Worm (Caenorhabditis elegans) whole organism, early embryonic: Measurements from ENCODE around the gene txt-18.
A peak's percentile ranks its signal among the peaks of the same experiment; 100 is the strongest.

Experiments
- B0310.2 ChIP-seq: sonication (generic microtip); optimal IDR thresholded peaks from 2 replicates; lab custom pipeline; 2016; ENCODE audit warnings: mild to moderate bottlenecking, missing genetic modification characterization, missing compliant biosample characterization
- F13C5.2 ChIP-seq: sonication (generic microtip); optimal IDR thresholded peaks from 2 replicates; lab custom pipeline; 2017; ENCODE audit warnings: mild to moderate bottlenecking, missing genetic modification characterization, inconsistent platforms, missing compliant biosample characterization
- aly-1 ChIP-seq: sonication (generic microtip); optimal IDR thresholded peaks from 2 replicates; lab custom pipeline; 2016; ENCODE audit warnings: missing genetic modification characterization, missing compliant biosample characterization
- ama-1 ChIP-seq: fragments of 150-350 bp; optimal IDR thresholded peaks from 2 replicates; lab custom pipeline; 2014
- ceh-13 ChIP-seq: fragments of 200-800 bp; sonication (Bioruptor generic); optimal IDR thresholded peaks from 2 replicates; lab custom pipeline; 2018; ENCODE audit warnings: mild to moderate bottlenecking, missing genetic modification characterization, missing compliant biosample characterization
- ceh-36 ChIP-seq: sonication (generic microtip); optimal IDR thresholded peaks from 2 replicates; lab custom pipeline; 2016; ENCODE audit warnings: missing genetic modification characterization, inconsistent platforms, missing compliant biosample characterization
- ets-7 ChIP-seq: sonication (generic microtip); optimal IDR thresholded peaks from 2 replicates; lab custom pipeline; 2016; ENCODE audit warnings: missing genotype, missing genetic modification characterization, missing compliant biosample characterization
- flt-1 ChIP-seq: fragments of 200-800 bp; sonication (Bioruptor generic); IDR thresholded peaks from 2 replicates; pipeline ENCODE4 v1.3.6; 2022; ENCODE audit warnings: missing genetic modification characterization, missing compliant biosample characterization
- hmbx-1 ChIP-seq: sonication (generic microtip); optimal IDR thresholded peaks from 2 replicates; lab custom pipeline; 2016; ENCODE audit warnings: mild to moderate bottlenecking, missing genetic modification characterization, missing compliant biosample characterization
- hmg-4 ChIP-seq: fragments of 200-800 bp; sonication (Bioruptor generic); optimal IDR thresholded peaks from 2 replicates; lab custom pipeline; 2018; ENCODE audit warnings: mild to moderate bottlenecking, missing genetic modification characterization, missing compliant biosample characterization
- hnd-1 ChIP-seq: sonication (generic microtip); optimal IDR thresholded peaks from 2 replicates; lab custom pipeline; 2016; ENCODE audit warnings: missing genetic modification characterization, missing compliant biosample characterization
- pes-1 ChIP-seq: fragments of 200-800 bp; sonication (Bioruptor generic); IDR thresholded peaks from 2 replicates; pipeline ENCODE4 v1.3.6; 2022; ENCODE audit warnings: missing genetic modification reagents, missing genetic modification characterization, missing compliant biosample characterization
- scrt-1 ChIP-seq: fragments of 200-800 bp; sonication (Bioruptor generic); IDR thresholded peaks from 2 replicates; pipeline ENCODE4 v1.3.6; 2022; ENCODE audit warnings: missing genetic modification characterization, missing compliant biosample characterization
- sea-1 ChIP-seq: fragments of 200-800 bp; sonication (Bioruptor generic); conservative IDR thresholded peaks from 2 replicates; pipeline ENCODE4 v1.3.6; 2022; ENCODE audit warnings: missing genetic modification characterization, missing compliant biosample characterization
- tbx-11 ChIP-seq: fragments of 200-800 bp; sonication (Bioruptor generic); IDR thresholded peaks from 2 replicates; pipeline ENCODE4 v1.3.6; 2022; ENCODE audit warnings: missing genetic modification characterization, missing compliant biosample characterization
- tbx-37 ChIP-seq: fragments of 200-800 bp; sonication (Bioruptor generic); conservative IDR thresholded peaks from 2 replicates; pipeline ENCODE4 v1.3.6; 2022; ENCODE audit warnings: missing genetic modification reagents, missing genetic modification characterization, missing compliant biosample characterization
- tra-4 ChIP-seq: sonication (generic microtip); optimal IDR thresholded peaks from 2 replicates; lab custom pipeline; 2017; ENCODE audit warnings: missing genetic modification characterization, missing compliant biosample characterization

Gene txt-18

ce11 chrII:6348360-6348759 is 4.5 kb downstream of the txt-18 start:
- TF ChIP-seq ceh-36 (tag; lab: Kevin White, UChicago) = peak; percentile 35
- TF ChIP-seq tbx-11 (GFP tag; lab: Robert Waterston, UW) = no peak
- TF ChIP-seq B0310.2 (tag; lab: Kevin White, UChicago) = no peak
- TF ChIP-seq ama-1 (lab: Kevin White, UChicago) = no peak
- peak; percentile 6 for TF ChIP-seq hnd-1 (tag; lab: Kevin White, UChicago)
- TF ChIP-seq tra-4 (tag; lab: Kevin White, UChicago) = no peak
- TF ChIP-seq hmg-4 (GFP tag; lab: Kevin White, UChicago) = peak; percentile 34
- no peak for TF ChIP-seq sea-1 (GFP tag; lab: Robert Waterston, UW)
- no peak for TF ChIP-seq ets-7
- TF ChIP-seq tbx-37 (GFP tag; lab: Robert Waterston, UW) = no peak
- TF ChIP-seq pes-1 (GFP tag; lab: Robert Waterston, UW) = 0 out of 2 replicates have a peak, but pooled peaks have one; percentile 8
- no peak for TF ChIP-seq ceh-13 (GFP tag; lab: Kevin White, UChicago)
- TF ChIP-seq scrt-1 = no peak
- no peak for TF ChIP-seq F13C5.2 (tag; lab: Kevin White, UChicago)
- TF ChIP-seq hmbx-1 (tag; lab: Kevin White, UChicago) = no peak
- TF ChIP-seq aly-1 = peak; percentile 9
- 0 out of 2 replicates have a peak, but pooled peaks have one; percentile 51 for TF ChIP-seq flt-1

ce11 chrII:6349968-6350367 is 6.1 kb downstream of the txt-18 start:
- TF ChIP-seq flt-1 (no peak), ceh-13 (GFP tag; lab: Kevin White, UChicago) (no peak), B0310.2 (tag; lab: Kevin White, UChicago) (no peak)

- no peak for TF ChIP-seq tbx-37 (GFP tag; lab: Robert Waterston, UW)
- no peak for TF ChIP-seq sea-1 (GFP tag; lab: Robert Waterston, UW)
- TF ChIP-seq ceh-36 (tag; lab: Kevin White, UChicago) = no peak
- no peak for TF ChIP-seq scrt-1
- no peak for TF ChIP-seq pes-1 (GFP tag; lab: Robert Waterston, UW)
- no peak for TF ChIP-seq aly-1
- TF ChIP-seq B0310.2 (tag; lab: Kevin White, UChicago) = no peak
- no peak for TF ChIP-seq ceh-13 (GFP tag; lab: Kevin White, UChicago)
- TF ChIP-seq hmbx-1 (tag; lab: Kevin White, UChicago) = no peak
- no peak for TF ChIP-seq hnd-1 (tag; lab: Kevin White, UChicago)
Measured at ce11 chrII:6351887-6352286, 8.0 kb downstream of the txt-18 start, which contains the start of gene C32D5.10. Gene C32D5.10, minus strand, starts transcription at chrII:6351987.

ce11 chrII:6355396-6356346 is 11.8 kb downstream of the txt-18 start, which contains the start of gene C32D5.11:
Gene C32D5.11, minus strand, starts transcription at chrII:6355446.
- TF ChIP-seq hmg-4 (GFP tag; lab: Kevin White, UChicago) (peak; percentile 28), flt-1 (no peak), scrt-1 (0 out of 2 replicates have a peak, but pooled peaks have one; percentile 11)

ce11 chrII:6358232-6358631 is 14.4 kb downstream of the txt-18 start:
- no peak for TF ChIP-seq B0310.2 (tag; lab: Kevin White, UChicago)
- no peak for TF ChIP-seq tra-4 (tag; lab: Kevin White, UChicago)
- TF ChIP-seq hmg-4 (GFP tag; lab: Kevin White, UChicago) = no peak
- TF ChIP-seq scrt-1 = no peak
- TF ChIP-seq sea-1 (GFP tag; lab: Robert Waterston, UW) = no peak
- no peak for TF ChIP-seq ceh-36 (tag; lab: Kevin White, UChicago)
- TF ChIP-seq tbx-11 (GFP tag; lab: Robert Waterston, UW) = no peak
- no peak for TF ChIP-seq hnd-1 (tag; lab: Kevin White, UChicago)
- no peak for TF ChIP-seq ama-1 (lab: Kevin White, UChicago)
- no peak for TF ChIP-seq tbx-37 (GFP tag; lab: Robert Waterston, UW)
- no peak for TF ChIP-seq F13C5.2 (tag; lab: Kevin White, UChicago)
- no peak for TF ChIP-seq aly-1
- no peak for TF ChIP-seq flt-1
- TF ChIP-seq ceh-13 (GFP tag; lab: Kevin White, UChicago) = no peak
- no peak for TF ChIP-seq ets-7

ce11 chrII:6358905-6359304 is 15.0 kb downstream of the txt-18 start, which contains the start of gene C32D5.12:
Gene C32D5.12, minus strand, starts transcription at chrII:6359005.
- TF ChIP-seq tbx-11 (GFP tag; lab: Robert Waterston, UW) (no peak), tra-4 (tag; lab: Kevin White, UChicago) (no peak), hnd-1 (tag; lab: Kevin White, UChicago) (no peak), aly-1 (no peak), hmbx-1 (tag; lab: Kevin White, UChicago) (no peak), pes-1 (GFP tag; lab: Robert Waterston, UW) (no peak), hmg-4 (GFP tag; lab: Kevin White, UChicago) (no peak), ama-1 (lab: Kevin White, UChicago) (no peak), F13C5.2 (tag; lab: Kevin White, UChicago) (no peak), B0310.2 (tag; lab: Kevin White, UChicago) (no peak)

ce11 chrII:6360822-6361221 is 16.9 kb downstream of the txt-18 start, which contains the start of gene K10B2.4:
Gene K10B2.4, minus strand, starts transcription at chrII:6360959.
- no peak for TF ChIP-seq flt-1
- TF ChIP-seq pes-1 (GFP tag; lab: Robert Waterston, UW) = no peak
- peak; percentile 1 for TF ChIP-seq F13C5.2 (tag; lab: Kevin White, UChicago)
- TF ChIP-seq hnd-1 (tag; lab: Kevin White, UChicago) = no peak
- no peak for TF ChIP-seq hmg-4 (GFP tag; lab: Kevin White, UChicago)
- no peak for TF ChIP-seq hmbx-1 (tag; lab: Kevin White, UChicago)
- TF ChIP-seq B0310.2 (tag; lab: Kevin White, UChicago) = no peak
